Fruit fly (Drosophila melanogaster): Measurements from ENCODE around the gene ArgRS.

Gene ArgRS

dm6 chrX:15844139-15844538 is at the start of gene ArgRS, which contains the start of gene CG8578 (continued):
- TF ChIP-seq BtbVII (GFP tag; optimal IDR thresholded peaks at IDR 0.05) (no peak), CG16863 (GFP tag; optimal IDR thresholded peaks at IDR 0.05) (peak; percentile 35), CG13287 (GFP tag; IDR thresholded peaks at IDR 0.05; ENCODE audit: partially characterized antibody) (peak; percentile 85), org-1 (GFP tag; optimal IDR thresholded peaks at IDR 0.05) (no peak), Camta (GFP tag; optimal IDR thresholded peaks at IDR 0.05) (peak; percentile 85), CG34422 (GFP tag; IDR thresholded peaks at IDR 0.05) (0 out of 3 replicates have a peak, but pooled peaks have one; percentile 36), CG8944 (GFP tag; optimal IDR thresholded peaks at IDR 0.05) (peak; percentile 7), Ada2b (GFP tag; IDR thresholded peaks at IDR 0.05) (no peak), fd3F (GFP tag; optimal IDR thresholded peaks at IDR 0.05) (no peak), CG6654 (GFP tag; optimal IDR thresholded peaks at IDR 0.05) (no peak), CG31441 (GFP tag; IDR thresholded peaks at IDR 0.05) (peak; percentile 80), CG13894 (tag; optimal IDR thresholded peaks at IDR 0.05) (no peak), lmd (GFP tag; IDR thresholded peaks at IDR 0.05) (peak; percentile 70), emc (GFP tag; optimal IDR thresholded peaks at IDR 0.05) (no peak), CG10462 (GFP tag; optimal IDR thresholded peaks at IDR 0.05) (no peak), CG13296 (GFP tag; optimal IDR thresholded peaks at IDR 0.05) (no peak), Neu2 (GFP tag; optimal IDR thresholded peaks at IDR 0.05; ENCODE audit: borderline replicate concordance) (no peak), croc (GFP tag; conservative IDR thresholded peaks at IDR 0.05) (peak; percentile 40; the same call in 1 of the 3 replicates), MESR4 (GFP tag; optimal IDR thresholded peaks at IDR 0.05) (peak; percentile 24), GATAe (GFP tag; conservative IDR thresholded peaks at IDR 0.05) (0 out of 2 replicates have a peak, but pooled peaks have one; percentile 15), ara (GFP tag; IDR thresholded peaks at IDR 0.05) (peak; percentile 43; the same call in 1 of the 2 replicates), CG8281 (tag; optimal IDR thresholded peaks at IDR 0.05) (no peak), sima (GFP tag; optimal IDR thresholded peaks at IDR 0.05) (peak; percentile 29), CG4820 (GFP tag; optimal IDR thresholded peaks at IDR 0.05) (no peak), CG14965 (GFP tag; optimal IDR thresholded peaks at IDR 0.05; ENCODE audit: borderline replicate concordance) (no peak), NfI (GFP tag; optimal IDR thresholded peaks at IDR 0.05) (no peak), CTCF (GFP tag; optimal IDR thresholded peaks at IDR 0.05) (peak; percentile 39), CG10147 (GFP tag; optimal IDR thresholded peaks at IDR 0.05) (no peak), inv (GFP tag; IDR thresholded peaks at IDR 0.05; ENCODE audit: partially characterized antibody) (peak; percentile 85), CG14667 (GFP tag; IDR thresholded peaks at IDR 0.05) (no peak; the same call in 1 of the 2 replicates), tap (tag; optimal IDR thresholded peaks at IDR 0.05) (no peak), dysf (GFP tag; IDR thresholded peaks at IDR 0.05) (peak; percentile 84; the same call in 1 of the 3 replicates), klu (GFP tag; IDR thresholded peaks at IDR 0.05) (no peak; the same call in 1 of the 2 replicates), ase (GFP tag; IDR thresholded peaks at IDR 0.05) (peak; percentile 55; the same call in 2 of the 3 replicates), dati (GFP tag; IDR thresholded peaks at IDR 0.05) (no peak), tna (GFP tag; IDR thresholded peaks at IDR 0.05; ENCODE audit: partially characterized antibody) (peak; percentile 67; the same call in 1 of the 2 replicates), bsh (GFP tag; optimal IDR thresholded peaks at IDR 0.05) (peak in 1 of 2 experiments; percentile 6), CG8089 (GFP tag; optimal IDR thresholded peaks at IDR 0.05) (no peak), CG12391 (tag; optimal IDR thresholded peaks at IDR 0.05) (peak; percentile 32), CG17359 (tag; optimal IDR thresholded peaks at IDR 0.05) (no peak), CG9727 (GFP tag; optimal IDR thresholded peaks at IDR 0.05) (peak; percentile 71), CG33557 (GFP tag; optimal IDR thresholded peaks at IDR 0.05) (peak; percentile 30), dpn (GFP tag; optimal IDR thresholded peaks at IDR 0.05) (peak; percentile 62 to 88), dm (GFP tag; optimal IDR thresholded peaks at IDR 0.05) (peak; percentile 83), CG6791 (GFP tag; IDR thresholded peaks at IDR 0.05; ENCODE audit: partially characterized antibody) (peak; percentile 66; the same call in 2 of the 3 replicates), Adf1 (GFP tag; IDR thresholded peaks at IDR 0.05) (no peak), E2f1 (GFP tag; IDR thresholded peaks at IDR 0.05) (0 out of 2 replicates have a peak, but pooled peaks have one; percentile 51), gce (GFP tag; IDR thresholded peaks at IDR 0.05) (no peak), CG4617 (GFP tag; optimal IDR thresholded peaks at IDR 0.05; ENCODE audit: borderline replicate concordance) (peak; percentile 26), luna (GFP tag; optimal IDR thresholded peaks at IDR 0.05) (peak; percentile 57), CG9876 (GFP tag; optimal IDR thresholded peaks at IDR 0.05) (peak; percentile 3)
